Worm (Caenorhabditis elegans) whole organism, late embryonic: ENCODE results near the gene rsp-2.

ENCODE experiments used
- K02D7.2 ChIP-seq: sonication (generic microtip); optimal IDR thresholded peaks from 2 replicates; lab custom pipeline; 2017; ENCODE audit warnings: mild to moderate bottlenecking, missing genetic modification characterization, missing compliant biosample characterization
- ahr-1 ChIP-seq: sonication (generic microtip); optimal IDR thresholded peaks from 2 replicates; lab custom pipeline; 2016; ENCODE audit warnings: missing genetic modification characterization, missing compliant biosample characterization
- ama-1 ChIP-seq: fragments of 150-350 bp; optimal IDR thresholded peaks from 2 replicates; lab custom pipeline; 2014
- che-1 ChIP-seq: sonication (generic microtip); optimal IDR thresholded peaks from 2 replicates; lab custom pipeline; 2016; ENCODE audit warnings: mild to moderate bottlenecking, missing genetic modification characterization, missing compliant biosample characterization
- dve-1 ChIP-seq: sonication (generic microtip); optimal IDR thresholded peaks from 2 replicates; lab custom pipeline; 2017; ENCODE audit warnings: antibody characterized with exemption, mild to moderate bottlenecking, missing genetic modification characterization, missing compliant biosample characterization
- elt-2 ChIP-seq: sonication (generic microtip); optimal IDR thresholded peaks from 2 replicates; lab custom pipeline; 2016; ENCODE audit warnings: missing genetic modification reagents, missing genetic modification characterization, missing compliant biosample characterization
- eyg-1 ChIP-seq: sonication (generic microtip); optimal IDR thresholded peaks from 2 replicates; lab custom pipeline; 2016; ENCODE audit warnings: missing genotype, missing genetic modification characterization, missing compliant biosample characterization
- fkh-10 ChIP-seq: fragments of 150-350 bp; optimal IDR thresholded peaks from 2 replicates; lab custom pipeline; 2014; ENCODE audit warnings: missing biosample characterization, missing genetic modification reagents, missing genetic modification characterization
- lin-11 ChIP-seq: fragments of 200-800 bp; sonication (Bioruptor generic); optimal IDR thresholded peaks from 2 replicates; lab custom pipeline; 2018; ENCODE audit warnings: mild to moderate bottlenecking, missing genetic modification characterization, missing compliant biosample characterization
- pha-4 ChIP-seq: fragments of 150-350 bp; optimal IDR thresholded peaks from 2 replicates; lab custom pipeline; 2018; ENCODE audit warnings: missing biosample characterization, missing genetic modification reagents, missing genetic modification characterization
- pqm-1 ChIP-seq: sonication (generic microtip); optimal IDR thresholded peaks from 2 replicates; lab custom pipeline; 2016; ENCODE audit warnings: missing genetic modification characterization, missing compliant biosample characterization
- unc-86 ChIP-seq: sonication (generic microtip); optimal IDR thresholded peaks from 2 replicates; lab custom pipeline; 2016; ENCODE audit warnings: missing genetic modification characterization, missing compliant biosample characterization

DNA sequence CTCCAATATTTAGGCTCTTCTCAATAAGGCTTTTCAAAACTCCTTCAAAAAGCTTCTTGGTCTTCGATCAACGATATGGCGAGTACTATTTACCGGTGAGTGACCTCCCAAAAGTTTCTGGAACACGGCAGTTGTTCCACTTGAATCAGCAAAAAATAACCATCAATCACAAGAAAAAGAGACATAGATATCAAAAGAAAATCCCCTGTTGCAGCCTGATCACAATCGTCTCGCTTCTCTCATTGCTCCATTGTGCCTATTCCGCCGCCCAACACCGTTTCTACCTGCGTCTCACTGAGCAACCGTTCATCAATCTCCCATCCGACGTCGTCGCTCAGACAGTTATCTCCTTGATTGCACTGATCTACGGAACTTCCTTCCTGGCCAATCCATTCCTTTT, 44.0 kb upstream of the rsp-2 start, which contains the start of gene emc-5:
- no peak for TF ChIP-seq ama-1
- no peak for TF ChIP-seq pha-4 (tag; lab: Kevin White, UChicago)
- no peak for TF ChIP-seq che-1 (tag; lab: Kevin White, UChicago)
- no peak for TF ChIP-seq dve-1
- no peak for TF ChIP-seq pqm-1 (tag; lab: Kevin White, UChicago)
- no peak for TF ChIP-seq eyg-1
- no peak for TF ChIP-seq fkh-10 (GFP tag; lab: Kevin White, UChicago)
- TF ChIP-seq K02D7.2 (tag; lab: Kevin White, UChicago): no peak
- no peak for TF ChIP-seq ahr-1 (tag; lab: Kevin White, UChicago)
- no peak for TF ChIP-seq unc-86 (tag; lab: Kevin White, UChicago)
- TF ChIP-seq lin-11: no peak
- TF ChIP-seq elt-2: no peak
